Fruit fly (Drosophila melanogaster): ENCODE results near the gene Syx5.
A peak's percentile ranks its signal among the peaks of the same experiment; 100 is the strongest.

Gene Syx5

dm6 chr2L:16274100-16274499 lies 33.0 kb upstream of the Syx5 start:
- TF ChIP-seq Hr96 (GFP tag; optimal IDR thresholded peaks at IDR 0.05) (no peak), pad (GFP tag; optimal IDR thresholded peaks at IDR 0.05) (peak; percentile 14), cnc (optimal IDR thresholded peaks at IDR 0.05) (no peak), tj (GFP tag; optimal IDR thresholded peaks at IDR 0.05) (peak; percentile 70), ovo (GFP tag; optimal IDR thresholded peaks at IDR 0.05) (peak; percentile 24), CG5204 (GFP tag; optimal IDR thresholded peaks at IDR 0.05) (no peak), Crg-1 (GFP tag; optimal IDR thresholded peaks at IDR 0.05) (no peak), cic (GFP tag; optimal IDR thresholded peaks at IDR 0.05) (peak; percentile 5), bab1 (GFP tag; optimal IDR thresholded peaks at IDR 0.05) (no peak), CG7101 (tag; optimal IDR thresholded peaks at IDR 0.05) (no peak)

DNA sequence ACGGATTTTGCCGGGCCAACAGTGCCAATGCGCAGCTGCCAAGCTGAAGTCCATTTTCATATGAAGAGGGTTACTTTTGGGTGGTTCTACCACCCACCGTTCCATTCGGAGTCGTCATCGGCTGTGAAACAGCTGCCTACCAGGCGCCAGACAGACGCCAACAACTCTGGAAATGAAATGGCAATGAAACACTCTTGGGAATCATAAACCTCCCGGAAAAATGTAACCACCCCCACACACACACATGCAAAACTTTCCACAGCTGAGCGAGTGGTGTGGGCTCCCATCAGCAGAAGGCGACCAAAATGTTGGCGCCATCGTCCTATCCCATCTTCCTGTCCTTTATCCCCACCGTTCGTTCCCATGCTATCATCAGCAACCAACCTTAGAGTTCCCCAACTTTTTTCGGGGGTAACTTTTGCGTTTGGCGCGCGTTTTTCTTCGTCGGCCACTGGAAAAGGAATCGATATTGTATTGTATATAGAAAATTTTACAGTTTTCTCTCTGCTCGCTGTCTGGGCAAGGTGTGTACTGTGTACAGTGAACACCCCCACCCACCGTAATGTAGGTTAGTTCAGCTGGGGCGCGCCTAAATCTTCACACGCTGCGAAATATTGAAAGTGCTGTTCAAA lies 31.9 kb upstream of the Syx5 start:
- no peak for TF ChIP-seq Crg-1 (GFP tag; optimal IDR thresholded peaks at IDR 0.05)
- TF ChIP-seq CG12768 (GFP tag; optimal IDR thresholded peaks at IDR 0.05): no peak
- no peak for TF ChIP-seq CG1620 (GFP tag; optimal IDR thresholded peaks at IDR 0.05)
- TF ChIP-seq toe (GFP tag; optimal IDR thresholded peaks at IDR 0.05): no peak
- no peak for TF ChIP-seq CG14711 (tag; optimal IDR thresholded peaks at IDR 0.05)
- no peak for TF ChIP-seq CG5204 (GFP tag; optimal IDR thresholded peaks at IDR 0.05)
- no peak for TF ChIP-seq CG33017 (tag; optimal IDR thresholded peaks at IDR 0.05)

DNA sequence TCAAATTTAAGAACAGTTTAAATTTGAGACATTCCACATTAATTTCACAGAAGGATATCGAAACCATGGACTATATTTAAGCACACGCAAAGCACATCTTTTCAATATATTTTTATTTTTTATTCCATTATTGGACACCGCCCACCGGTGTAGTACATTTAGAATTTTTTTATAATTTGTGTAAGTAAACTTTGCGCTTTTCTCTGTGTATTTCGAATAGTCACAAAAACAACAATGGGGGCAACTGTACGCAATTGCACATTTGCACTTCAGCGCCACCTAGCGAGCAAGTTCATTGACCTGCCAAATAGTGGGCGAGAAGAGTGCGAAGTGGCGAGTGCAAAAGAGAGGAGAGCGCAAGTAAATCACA lies 31.4 kb upstream of the Syx5 start:
- TF ChIP-seq CG5204 (GFP tag; optimal IDR thresholded peaks at IDR 0.05) (peak; percentile 31), ovo (GFP tag; optimal IDR thresholded peaks at IDR 0.05) (no peak), cic (GFP tag; optimal IDR thresholded peaks at IDR 0.05) (no peak), CG1620 (GFP tag; optimal IDR thresholded peaks at IDR 0.05) (no peak), CG7045 (GFP tag; optimal IDR thresholded peaks at IDR 0.05) (peak; percentile 7), bab1 (GFP tag; optimal IDR thresholded peaks at IDR 0.05) (no peak), Clk (GFP tag; optimal IDR thresholded peaks at IDR 0.05) (peak; percentile 30), CG7101 (tag; optimal IDR thresholded peaks at IDR 0.05) (peak; percentile 26), CG11617 (GFP tag; optimal IDR thresholded peaks at IDR 0.05) (peak; percentile 30), cnc (optimal IDR thresholded peaks at IDR 0.05) (no peak), CG33017 (tag; optimal IDR thresholded peaks at IDR 0.05) (no peak), CG12768 (GFP tag; optimal IDR thresholded peaks at IDR 0.05) (no peak), CG14711 (tag; optimal IDR thresholded peaks at IDR 0.05) (peak; percentile 2), Crg-1 (GFP tag; optimal IDR thresholded peaks at IDR 0.05) (no peak), kay (GFP tag; ENCODE audit: borderline replicate concordance) (no peak), tj (GFP tag; optimal IDR thresholded peaks at IDR 0.05) (peak; percentile 24), Hr96 (GFP tag; optimal IDR thresholded peaks at IDR 0.05) (no peak), Mnt (GFP tag; optimal IDR thresholded peaks at IDR 0.05) (no peak), toe (GFP tag; optimal IDR thresholded peaks at IDR 0.05) (no peak), pad (GFP tag; optimal IDR thresholded peaks at IDR 0.05) (peak; percentile 15)

dm6 chr2L:16276820-16277219 lies 30.3 kb upstream of the Syx5 start:
- TF ChIP-seq kay (GFP tag; ENCODE audit: borderline replicate concordance) (no peak), CG14711 (tag; optimal IDR thresholded peaks at IDR 0.05) (no peak), CG7101 (tag; optimal IDR thresholded peaks at IDR 0.05) (peak; percentile 24), CG33017 (tag; optimal IDR thresholded peaks at IDR 0.05) (no peak), Mnt (GFP tag; optimal IDR thresholded peaks at IDR 0.05) (no peak), CG11617 (GFP tag; optimal IDR thresholded peaks at IDR 0.05) (no peak), cic (GFP tag; optimal IDR thresholded peaks at IDR 0.05) (peak; percentile 74), CG5204 (GFP tag; optimal IDR thresholded peaks at IDR 0.05) (no peak), CG1620 (GFP tag; optimal IDR thresholded peaks at IDR 0.05) (no peak), bab1 (GFP tag; optimal IDR thresholded peaks at IDR 0.05) (no peak), pad (GFP tag; optimal IDR thresholded peaks at IDR 0.05) (peak; percentile 27)

dm6 chr2L:16277922-16278321 lies 29.2 kb upstream of the Syx5 start:
- no peak for TF ChIP-seq tj (GFP tag; optimal IDR thresholded peaks at IDR 0.05)
- no peak for TF ChIP-seq pad (GFP tag; optimal IDR thresholded peaks at IDR 0.05)
- TF ChIP-seq CG7045 (GFP tag; optimal IDR thresholded peaks at IDR 0.05): no peak
- TF ChIP-seq CG11617 (GFP tag; optimal IDR thresholded peaks at IDR 0.05): no peak
- no peak for TF ChIP-seq Clk (GFP tag; optimal IDR thresholded peaks at IDR 0.05)
- no peak for TF ChIP-seq cnc (optimal IDR thresholded peaks at IDR 0.05)
- no peak for TF ChIP-seq kay (GFP tag; ENCODE audit: borderline replicate concordance)

- TF ChIP-seq tj (GFP tag; optimal IDR thresholded peaks at IDR 0.05): no peak
- TF ChIP-seq CG14711 (tag; optimal IDR thresholded peaks at IDR 0.05): no peak
- TF ChIP-seq ovo (GFP tag; optimal IDR thresholded peaks at IDR 0.05): no peak
- no peak for TF ChIP-seq Hr96 (GFP tag; optimal IDR thresholded peaks at IDR 0.05)
- TF ChIP-seq CG7045 (GFP tag; optimal IDR thresholded peaks at IDR 0.05): no peak
- TF ChIP-seq cnc (optimal IDR thresholded peaks at IDR 0.05): no peak
- TF ChIP-seq cic (GFP tag; optimal IDR thresholded peaks at IDR 0.05): no peak
- TF ChIP-seq CG12768 (GFP tag; optimal IDR thresholded peaks at IDR 0.05): no peak
- TF ChIP-seq bab1 (GFP tag; optimal IDR thresholded peaks at IDR 0.05): no peak
- TF ChIP-seq CG33017 (tag; optimal IDR thresholded peaks at IDR 0.05): no peak
- no peak for TF ChIP-seq Crg-1 (GFP tag; optimal IDR thresholded peaks at IDR 0.05)
- no peak for TF ChIP-seq pad (GFP tag; optimal IDR thresholded peaks at IDR 0.05)
- no peak for TF ChIP-seq toe (GFP tag; optimal IDR thresholded peaks at IDR 0.05)
- no peak for TF ChIP-seq Mnt (GFP tag; optimal IDR thresholded peaks at IDR 0.05)
- no peak for TF ChIP-seq CG11617 (GFP tag; optimal IDR thresholded peaks at IDR 0.05)
- no peak for TF ChIP-seq kay (GFP tag; ENCODE audit: borderline replicate concordance)
Observed at dm6 chr2L:16278842-16279241, 28.3 kb upstream of the Syx5 start.

Measured in whole organism, adult.